Fruit fly (Drosophila melanogaster): ENCODE data around the gene Msp300.

Gene Msp300

dm6 chr2L:5107626-5108272, 7.1 kb downstream of the Msp300 start (continued):
- TF ChIP-seq NFAT (GFP tag; IDR thresholded peaks at IDR 0.05) (peak; percentile 97), pzg (GFP tag; optimal IDR thresholded peaks at IDR 0.05) (peak; percentile 16), schlank (tag; optimal IDR thresholded peaks at IDR 0.05) (peak; percentile 92), CG16779 (GFP tag; IDR thresholded peaks at IDR 0.05) (peak; percentile 95), gro (GFP tag; optimal IDR thresholded peaks at IDR 0.05) (peak; percentile 98), CG8290 (GFP tag; optimal IDR thresholded peaks at IDR 0.05) (peak; percentile 78), CG8290 (tag; optimal IDR thresholded peaks at IDR 0.05) (peak in 1 of 2 experiments; percentile 79), ftz-f1 (GFP tag; optimal IDR thresholded peaks at IDR 0.05) (peak; percentile 77), CG18476 (GFP tag; optimal IDR thresholded peaks at IDR 0.05) (peak; percentile 88), Dref (GFP tag; IDR thresholded peaks at IDR 0.05) (no peak), tio (GFP tag; optimal IDR thresholded peaks at IDR 0.05) (peak; percentile 98), CG1792 (GFP tag; optimal IDR thresholded peaks at IDR 0.05) (peak; percentile 92), Trl (optimal IDR thresholded peaks at IDR 0.05) (peak in 1 of 2 experiments; percentile 78), Trl (GFP tag; optimal IDR thresholded peaks at IDR 0.05) (peak; percentile 95), gt (GFP tag; IDR thresholded peaks at IDR 0.05) (peak; percentile 78), Lpt (GFP tag; optimal IDR thresholded peaks at IDR 0.05) (no peak), Hmx (GFP tag; optimal IDR thresholded peaks at IDR 0.05) (peak; percentile 97), her (GFP tag; optimal IDR thresholded peaks at IDR 0.05) (peak; percentile 95), Chrac-16 (GFP tag; optimal IDR thresholded peaks at IDR 0.05) (peak; percentile 97), grau (tag; optimal IDR thresholded peaks at IDR 0.05) (peak; percentile 95), ranshi (GFP tag; IDR thresholded peaks at IDR 0.05) (peak; percentile 93; the same call in 1 of the 2 replicates), repo (GFP tag; optimal IDR thresholded peaks at IDR 0.05) (peak; percentile 93), CG4854 (GFP tag; optimal IDR thresholded peaks at IDR 0.05) (peak; percentile 85), CG16863 (GFP tag; optimal IDR thresholded peaks at IDR 0.05) (peak; percentile 95), onecut (GFP tag; IDR thresholded peaks at IDR 0.05) (peak; percentile 85), CG14710 (tag; optimal IDR thresholded peaks at IDR 0.05) (peak; percentile 86), trh (GFP tag; optimal IDR thresholded peaks at IDR 0.05) (peak; percentile 72), CG14050 (GFP tag; IDR thresholded peaks at IDR 0.05) (peak; percentile 92), Opbp (GFP tag; IDR thresholded peaks at IDR 0.05; ENCODE audit: partially characterized antibody) (no peak), Myb (GFP tag; optimal IDR thresholded peaks at IDR 0.05) (peak; percentile 92), CG33557 (GFP tag; optimal IDR thresholded peaks at IDR 0.05) (peak; percentile 41), CG10209 (GFP tag; optimal IDR thresholded peaks at IDR 0.05) (peak; percentile 96), tll (GFP tag; optimal IDR thresholded peaks at IDR 0.05) (no peak), CG15696 (tag; optimal IDR thresholded peaks at IDR 0.05) (peak; percentile 78), cwo (GFP tag; optimal IDR thresholded peaks at IDR 0.05) (peak; percentile 94), Neu2 (GFP tag; optimal IDR thresholded peaks at IDR 0.05; ENCODE audit: borderline replicate concordance) (peak; percentile 65), hbn (GFP tag; IDR thresholded peaks at IDR 0.05; ENCODE audit: partially characterized antibody) (no peak), fd96Cb (tag; optimal IDR thresholded peaks at IDR 0.05) (peak; percentile 94), CG18599 (GFP tag; optimal IDR thresholded peaks at IDR 0.05) (peak; percentile 98), Max (GFP tag; optimal IDR thresholded peaks at IDR 0.05) (peak; percentile 94), Nf-YC (tag; optimal IDR thresholded peaks at IDR 0.05) (peak; percentile 77), gem (tag; optimal IDR thresholded peaks at IDR 0.05) (peak; percentile 98), CG4360 (GFP tag; IDR thresholded peaks at IDR 0.05) (peak; percentile 74), en (GFP tag; optimal IDR thresholded peaks at IDR 0.05) (peak; percentile 92), Gsc (GFP tag; IDR thresholded peaks at IDR 0.05) (peak; percentile 83), nom (GFP tag; optimal IDR thresholded peaks at IDR 0.05) (peak; percentile 9), Hmr (GFP tag; optimal IDR thresholded peaks at IDR 0.05) (peak; percentile 98), CG8478 (optimal IDR thresholded peaks at IDR 0.05) (no peak), CG15514 (GFP tag; optimal IDR thresholded peaks at IDR 0.05) (peak; percentile 91), Asciz (GFP tag; optimal IDR thresholded peaks at IDR 0.05) (peak; percentile 92)

Data from whole organism, embryonic.